In genomic region chrIV:2670664-2671063, ce11 we compare ENCODE assay signal across 5 worm cellular contexts.
TF ChIP-seq lines count a peak whose summit lies in the region.

No protein-coding gene starts in this region.

TF ChIP-seq in whole organism, L1 larva, 84 proteins besides CTCF, POLR2A, EP300 and RAD21:
- no peak for TF ChIP-seq dsc-1 (tag; optimal IDR thresholded peaks at IDR 0.05; lab: Kevin White, UChicago)
- peak; percentile 20 to 60 for TF ChIP-seq lsy-2 (tag; optimal IDR thresholded peaks at IDR 0.05; lab: Kevin White, UChicago)
- 0 out of 2 replicates have a peak, but pooled peaks have one; percentile 14 for TF ChIP-seq nhr-19 (GFP tag; conservative IDR thresholded peaks at IDR 0.05; lab: Robert Waterston, UW)
- peak; percentile 28 for TF ChIP-seq nhr-47 (tag; optimal IDR thresholded peaks at IDR 0.05; lab: Kevin White, UChicago)
- TF ChIP-seq dpl-1 (GFP tag; optimal IDR thresholded peaks at IDR 0.05; lab: Kevin White, UChicago) = peak; percentile 77 to 87 (median 84)
- peak; percentile 65 to 85 for TF ChIP-seq efl-1 (optimal IDR thresholded peaks at IDR 0.05; lab: Kevin White, UChicago)
- peak; percentile 90 to 99 for TF ChIP-seq efl-1 (GFP tag; optimal IDR thresholded peaks at IDR 0.05 in 1 of 2; lab: Kevin White, UChicago)
- no peak for TF ChIP-seq unc-62 (GFP tag; optimal IDR thresholded peaks at IDR 0.05; lab: Kevin White, UChicago)
- TF ChIP-seq ceh-82 (tag; optimal IDR thresholded peaks at IDR 0.05; lab: Kevin White, UChicago) = no peak
- peak; percentile 84 to 91 for TF ChIP-seq lin-35 (GFP tag; optimal IDR thresholded peaks at IDR 0.05; lab: Kevin White, UChicago)
- TF ChIP-seq nhr-71 (tag; optimal IDR thresholded peaks at IDR 0.05; lab: Kevin White, UChicago) = peak; percentile 22
- no peak for TF ChIP-seq C04F5.9 (tag; optimal IDR thresholded peaks at IDR 0.05; lab: Kevin White, UChicago)
- no peak for TF ChIP-seq nhr-76 (tag; optimal IDR thresholded peaks at IDR 0.05; lab: Kevin White, UChicago)
- TF ChIP-seq snu-23 (GFP tag; optimal IDR thresholded peaks at IDR 0.05; lab: Kevin White, UChicago) = peak; percentile 17

TF ChIP-seq in whole organism, L2 larva, 48 proteins besides CTCF, POLR2A, EP300 and RAD21:
- TF ChIP-seq unc-39 (tag; optimal IDR thresholded peaks at IDR 0.05; lab: Kevin White, UChicago) (no peak), unc-62 (GFP tag; optimal IDR thresholded peaks at IDR 0.05; lab: Kevin White, UChicago) (no peak), unc-55 (GFP tag; optimal IDR thresholded peaks at IDR 0.05; lab: Kevin White, UChicago) (peak; percentile 37), skn-1 (tag; optimal IDR thresholded peaks at IDR 0.05; lab: Kevin White, UChicago) (no peak), egl-27 (tag; optimal IDR thresholded peaks at IDR 0.05; lab: Kevin White, UChicago) (no peak), gmeb-1 (tag; optimal IDR thresholded peaks at IDR 0.05; lab: Kevin White, UChicago) (peak; percentile 80), lsy-2 (tag; optimal IDR thresholded peaks at IDR 0.05; lab: Kevin White, UChicago) (peak in 1 of 2 experiments; percentile 48), zag-1 (tag; optimal IDR thresholded peaks at IDR 0.05; lab: Kevin White, UChicago) (no peak)

TF ChIP-seq in whole organism, L3 larva, 47 proteins besides CTCF, POLR2A, EP300 and RAD21:
- TF ChIP-seq lin-15B (tag; optimal IDR thresholded peaks at IDR 0.05; lab: Kevin White, UChicago) (peak; percentile 30), mdl-1 (tag; optimal IDR thresholded peaks at IDR 0.05; lab: Kevin White, UChicago) (no peak), nhr-237 (tag; optimal IDR thresholded peaks at IDR 0.05; lab: Kevin White, UChicago) (no peak), pha-4 (tag; optimal IDR thresholded peaks at IDR 0.05; lab: Kevin White, UChicago) (peak; percentile 19), mml-1 (tag; optimal IDR thresholded peaks at IDR 0.05; lab: Kevin White, UChicago) (no peak), nfya-1 (tag; optimal IDR thresholded peaks at IDR 0.05; lab: Kevin White, UChicago; ENCODE audit: insufficient read depth) (no peak), aly-2 (tag; optimal IDR thresholded peaks at IDR 0.05; lab: Kevin White, UChicago) (no peak), nhr-76 (tag; optimal IDR thresholded peaks at IDR 0.05; lab: Kevin White, UChicago) (no peak), ZK546.5 (tag; optimal IDR thresholded peaks at IDR 0.05; lab: Kevin White, UChicago) (no peak), ceh-9 (tag; optimal IDR thresholded peaks at IDR 0.05; lab: Kevin White, UChicago) (no peak), hmg-11 (tag; optimal IDR thresholded peaks at IDR 0.05; lab: Kevin White, UChicago) (no peak), ztf-4 (tag; optimal IDR thresholded peaks at IDR 0.05; lab: Kevin White, UChicago) (no peak)

TF ChIP-seq in whole organism, L4 larva, 104 proteins besides CTCF, POLR2A, EP300 and RAD21:
- TF ChIP-seq lin-38 (GFP tag; IDR thresholded peaks at IDR 0.05; lab: Robert Waterston, UW) = peak; percentile 21
- peak; percentile 90 for TF ChIP-seq T20F7.1 (GFP tag; optimal IDR thresholded peaks at IDR 0.05; lab: Kevin White, UChicago)
- TF ChIP-seq dve-1 (tag; optimal IDR thresholded peaks at IDR 0.05; lab: Kevin White, UChicago; ENCODE audit: insufficient read depth) = no peak
- TF ChIP-seq aly-2 (tag; optimal IDR thresholded peaks at IDR 0.05; lab: Kevin White, UChicago) = no peak
- TF ChIP-seq Y48G9A.11 (GFP tag; IDR thresholded peaks at IDR 0.05; lab: Robert Waterston, UW) = peak; percentile 97
- peak; percentile 50 for TF ChIP-seq mes-2 (tag; optimal IDR thresholded peaks at IDR 0.05; lab: Kevin White, UChicago; ENCODE audit: poor library complexity, severe bottlenecking)
- TF ChIP-seq cey-2 (tag; optimal IDR thresholded peaks at IDR 0.05; lab: Kevin White, UChicago; ENCODE audit: borderline replicate concordance, insufficient read depth) = no peak
- peak; percentile 80 for TF ChIP-seq dpl-1 (GFP tag; optimal IDR thresholded peaks at IDR 0.05; lab: Kevin White, UChicago)
- no peak for TF ChIP-seq snpc-4 (tag; optimal IDR thresholded peaks at IDR 0.05; lab: Kevin White, UChicago)
- peak in 1 of 2 experiments; percentile 34 for TF ChIP-seq lsy-2 (tag; optimal IDR thresholded peaks at IDR 0.05; lab: Kevin White, UChicago)

TF ChIP-seq in whole organism, young adult, 124 proteins besides CTCF, POLR2A, EP300 and RAD21:
- TF ChIP-seq tbx-9 (tag; optimal IDR thresholded peaks at IDR 0.05; lab: Kevin White, UChicago; ENCODE audit: borderline replicate concordance) (no peak), lag-1 (GFP tag; IDR thresholded peaks at IDR 0.05; lab: Robert Waterston, UW) (no peak), aptf-2 (GFP tag; conservative IDR thresholded peaks at IDR 0.05; lab: Robert Waterston, UW) (no peak), lin-54 (GFP tag; optimal IDR thresholded peaks at IDR 0.05; lab: Kevin White, UChicago) (peak; percentile 52), mel-28 (tag; optimal IDR thresholded peaks at IDR 0.05; lab: Kevin White, UChicago; ENCODE audit: borderline replicate concordance) (no peak), lin-35 (GFP tag; optimal IDR thresholded peaks at IDR 0.05; lab: Kevin White, UChicago) (peak in 1 of 3 experiments; percentile 40), attf-5 (GFP tag; optimal IDR thresholded peaks at IDR 0.05; lab: Kevin White, UChicago) (no peak), F33H1.4 (GFP tag; IDR thresholded peaks at IDR 0.05; lab: Robert Waterston, UW) (no peak), egl-44 (GFP tag; IDR thresholded peaks at IDR 0.05; lab: Robert Waterston, UW) (no peak), ztf-26 (tag; optimal IDR thresholded peaks at IDR 0.05; lab: Kevin White, UChicago) (no peak), xnd-1 (tag; optimal IDR thresholded peaks at IDR 0.05; lab: Kevin White, UChicago) (no peak), F55B11.4 (tag; optimal IDR thresholded peaks at IDR 0.05; lab: Kevin White, UChicago; ENCODE audit: borderline replicate concordance, insufficient read depth) (no peak), hmg-1.2 (GFP tag; IDR thresholded peaks at IDR 0.05; lab: Robert Waterston, UW) (no peak), ztf-18 (tag; optimal IDR thresholded peaks at IDR 0.05; lab: Kevin White, UChicago) (no peak), F22D6.2 (tag; optimal IDR thresholded peaks at IDR 0.05; lab: Kevin White, UChicago) (no peak), attf-3 (GFP tag; conservative IDR thresholded peaks at IDR 0.05; lab: Robert Waterston, UW) (peak; percentile 93), mes-4 (tag; optimal IDR thresholded peaks at IDR 0.05; lab: Kevin White, UChicago) (no peak), C17E4.6 (GFP tag; IDR thresholded peaks at IDR 0.05; lab: Robert Waterston, UW) (no peak), nhr-179 (tag; optimal IDR thresholded peaks at IDR 0.05; lab: Kevin White, UChicago) (no peak), mxl-1 (tag; optimal IDR thresholded peaks at IDR 0.05; lab: Kevin White, UChicago) (no peak), efl-1 (GFP tag; optimal IDR thresholded peaks at IDR 0.05; lab: Kevin White, UChicago) (peak; percentile 6), nhr-90 (tag; optimal IDR thresholded peaks at IDR 0.05; lab: Kevin White, UChicago) (no peak), sptf-2 (GFP tag; optimal IDR thresholded peaks at IDR 0.05; lab: Kevin White, UChicago) (no peak), chd-7 (tag; optimal IDR thresholded peaks at IDR 0.05; lab: Kevin White, UChicago) (no peak), fkh-3 (tag; optimal IDR thresholded peaks at IDR 0.05; lab: Kevin White, UChicago) (no peak)
